Worm (Caenorhabditis elegans) whole organism, dauer: Measurements from ENCODE around the gene srbc-23.
"Not testable (repeated sequence)": the region's sequence is repeated elsewhere in the genome, so short reads cannot be mapped to it uniquely, and the experiment has no call there.

Experiments
- unc-62 ChIP-seq: sonication (generic microtip); optimal IDR thresholded peaks from 2 replicates; lab custom pipeline; 2017; ENCODE audit warnings: missing biosample characterization, missing genetic modification reagents, missing genetic modification characterization

The srbc-23 gene

ce11 chrV:2139918-2140317 is 13.5 kb upstream of the srbc-23 start, which contains the start of gene F22F7.7:
F22F7.7 (minus strand) TSS chrV:2140042.
- no peak for TF ChIP-seq unc-62 (GFP tag; lab: Kevin White, UChicago)

ce11 chrV:2144408-2144807 is 9.0 kb upstream of the srbc-23 start, which contains the start of gene F22F7.12:
F22F7.12 (minus strand) TSS chrV:2144508.
- TF ChIP-seq unc-62 (GFP tag; lab: Kevin White, UChicago), result not testable (repeated sequence)

ce11 chrV:2146044-2146443 is 7.3 kb upstream of the srbc-23 start, which contains the start of gene str-52:
str-52 (minus strand) TSS chrV:2146144.
- no peak for TF ChIP-seq unc-62 (GFP tag; lab: Kevin White, UChicago)

ce11 chrV:2146795-2147194 is 6.6 kb upstream of the srbc-23 start, which contains the start of gene srbc-20:
srbc-20 (plus strand) TSS chrV:2147095.
- no peak for TF ChIP-seq unc-62 (GFP tag; lab: Kevin White, UChicago)

ce11 chrV:2149432-2149831 is 3.9 kb upstream of the srbc-23 start, which contains the start of gene C45H4.21:
C45H4.21 (minus strand) TSS chrV:2149532.
- TF ChIP-seq unc-62 (GFP tag; lab: Kevin White, UChicago), result no peak

ce11 chrV:2150876-2151275 is 2.5 kb upstream of the srbc-23 start, which contains the start of gene C45H4.13:
C45H4.13 (minus strand) TSS chrV:2150976.
- TF ChIP-seq unc-62 (GFP tag; lab: Kevin White, UChicago), result no peak

ce11 chrV:2151458-2151857 is 1.9 kb upstream of the srbc-23 start, which contains the start of gene srbc-24:
srbc-24 (plus strand) TSS chrV:2151758.
- TF ChIP-seq unc-62 (GFP tag; lab: Kevin White, UChicago), result no peak

ce11 chrV:2155232-2155631 is 1.9 kb downstream of the srbc-23 start, which contains the start of gene srbc-21:
srbc-21 (plus strand) TSS chrV:2155532.
- no peak for TF ChIP-seq unc-62 (GFP tag; lab: Kevin White, UChicago)

- no peak for TF ChIP-seq unc-62 (GFP tag; lab: Kevin White, UChicago)
These were observed 3.5 kb downstream of the srbc-23 start, which contains the start of gene srbc-22 for ce11 chrV:2156830-2157229. srbc-22 (plus strand) TSS chrV:2157130.

ce11 chrV:2159331-2159730 is 6.0 kb downstream of the srbc-23 start, which contains the start of gene C45H4.14:
C45H4.14 (minus strand) TSS chrV:2159431.
- no peak for TF ChIP-seq unc-62 (GFP tag; lab: Kevin White, UChicago)

ce11 chrV:2163735-2164134 is 10.4 kb downstream of the srbc-23 start, which contains the start of gene str-255:
str-255 (minus strand) TSS chrV:2163835.
- no peak for TF ChIP-seq unc-62 (GFP tag; lab: Kevin White, UChicago)

- TF ChIP-seq unc-62 (GFP tag; lab: Kevin White, UChicago), result no peak
These were observed 13.3 kb downstream of the srbc-23 start, which contains the start of gene srbc-19 for ce11 chrV:2166679-2167078. srbc-19 (minus strand) TSS chrV:2166779.

- no peak for TF ChIP-seq unc-62 (GFP tag; lab: Kevin White, UChicago)
These were observed 21.1 kb downstream of the srbc-23 start for ce11 chrV:2174465-2174864.

ce11 chrV:2175242-2175641 is 21.9 kb downstream of the srbc-23 start, which contains the start of gene C45H4.18:
C45H4.18 (plus strand) TSS chrV:2175542.
- TF ChIP-seq unc-62 (GFP tag; lab: Kevin White, UChicago), result no peak

ce11 chrV:2177307-2177764 is 24.0 kb downstream of the srbc-23 start, which contains the start of gene srbc-17:
srbc-17 (plus strand) TSS chrV:2177714.
- TF ChIP-seq unc-62 (GFP tag; lab: Kevin White, UChicago), result no peak

ce11 chrV:2179214-2179613 is 25.8 kb downstream of the srbc-23 start, which contains the start of gene cyp-33C1:
cyp-33C1 (plus strand) TSS chrV:2179514.
- no peak for TF ChIP-seq unc-62 (GFP tag; lab: Kevin White, UChicago)

- TF ChIP-seq unc-62 (GFP tag; lab: Kevin White, UChicago), result no peak
These were observed 28.4 kb downstream of the srbc-23 start, which contains the start of gene srbc-16 for ce11 chrV:2181738-2182137. srbc-16 (plus strand) TSS chrV:2182038.
